Fruit fly (Drosophila melanogaster) whole organism, pupa: ENCODE results near the gene Sytbeta.

ENCODE experiments used
- CG10348 ChIP-seq: fragments of 200-800 bp; sonication (Bioruptor generic); IDR thresholded peaks from 2 replicates; pipeline ENCODE4 v1.3.6; 2022; ENCODE audit warnings: missing biosample characterization, missing genetic modification characterization
- CG14655 ChIP-seq: fragments of 200-800 bp; sonication (Bioruptor generic); optimal IDR thresholded peaks from 3 replicates; lab custom pipeline; 2017; ENCODE audit warnings: mild to moderate bottlenecking, missing biosample characterization, missing genetic modification reagents, missing genetic modification characterization
- CG15710 ChIP-seq: fragments of 200-800 bp; sonication (Bioruptor generic); optimal IDR thresholded peaks from 2 replicates; lab custom pipeline; 2018; ENCODE audit warnings: missing biosample characterization, mild to moderate bottlenecking, missing genetic modification characterization, moderate library complexity
- CG17806 ChIP-seq: fragments of 200-800 bp; sonication (Bioruptor generic); optimal IDR thresholded peaks from 2 replicates; lab custom pipeline; 2018; ENCODE audit warnings: missing biosample characterization, mild to moderate bottlenecking, missing genetic modification characterization, moderate library complexity
- CG34367 ChIP-seq: fragments of 200-800 bp; sonication (Bioruptor generic); optimal IDR thresholded peaks from 2 replicates; lab custom pipeline; 2018; ENCODE audit warnings: missing biosample characterization, mild to moderate bottlenecking, missing genetic modification characterization
- CG4496 ChIP-seq: fragments of 200-800 bp; sonication (Bioruptor generic); IDR thresholded peaks from 3 replicates; pipeline ENCODE4 v1.3.6; 2022; ENCODE audit warnings: missing biosample characterization, missing genetic modification characterization
- CG8301 ChIP-seq: fragments of 200-800 bp; sonication (Bioruptor generic); optimal IDR thresholded peaks from 2 replicates; lab custom pipeline; 2018; ENCODE audit warnings: missing biosample characterization, mild to moderate bottlenecking, missing genetic modification characterization
- CG9948 ChIP-seq: fragments of 200-800 bp; sonication (Bioruptor generic); optimal IDR thresholded peaks from 2 replicates; lab custom pipeline; 2018; ENCODE audit warnings: missing biosample characterization, mild to moderate bottlenecking, missing genetic modification characterization, moderate library complexity
- D1 ChIP-seq: fragments of 200-800 bp; sonication (Bioruptor generic); optimal IDR thresholded peaks from 2 replicates; lab custom pipeline; 2018; ENCODE audit warnings: missing biosample characterization, mild to moderate bottlenecking, missing genetic modification characterization, moderate library complexity
- Pif1A ChIP-seq: fragments of 200-800 bp; sonication (Bioruptor generic); optimal IDR thresholded peaks from 3 replicates; lab custom pipeline; 2016; ENCODE audit warnings: missing biosample characterization, missing genetic modification characterization
- Pif1B ChIP-seq: fragments of 200-800 bp; sonication (Bioruptor generic); optimal IDR thresholded peaks from 3 replicates; lab custom pipeline; 2016; ENCODE audit warnings: missing biosample characterization, missing genetic modification characterization
- Snoo ChIP-seq: fragments of 200-800 bp; sonication (Bioruptor generic); optimal IDR thresholded peaks from 3 replicates; lab custom pipeline; 2017; ENCODE audit warnings: missing biosample characterization, mild to moderate bottlenecking, missing genetic modification characterization, inconsistent platforms
- rn ChIP-seq: fragments of 200-800 bp; sonication (Bioruptor generic); IDR thresholded peaks from 2 replicates; pipeline ENCODE4 v1.3.6; 2022; ENCODE audit warnings: missing biosample characterization, missing genetic modification characterization

DNA sequence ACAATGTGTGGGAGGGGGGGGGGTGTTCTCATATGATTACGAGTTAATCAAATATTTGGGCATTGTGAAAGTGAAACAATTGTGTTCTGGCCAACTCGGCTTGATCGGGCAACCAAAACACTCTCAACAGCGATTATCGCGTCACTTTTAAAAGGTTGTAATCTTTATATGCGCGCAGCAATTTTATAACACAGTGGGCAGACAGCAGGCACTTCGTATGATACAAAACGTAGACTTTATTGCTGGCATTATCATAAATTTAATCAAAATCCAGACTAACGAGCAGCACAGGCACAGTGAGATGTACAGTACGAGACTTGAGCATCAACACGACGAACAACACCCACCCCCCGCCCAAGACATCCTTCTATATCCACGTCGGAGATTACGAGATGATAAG, 72.0 kb downstream of the Sytbeta start:
- TF ChIP-seq CG9948 (tag; lab: Kevin White, UChicago): no peak
- no peak for TF ChIP-seq rn (GFP tag; lab: Robert Waterston, UW)
- TF ChIP-seq D1 (tag; lab: Kevin White, UChicago): no peak
- no peak for TF ChIP-seq CG10348
- TF ChIP-seq Snoo (tag; lab: Kevin White, UChicago): no peak
- TF ChIP-seq CG15710: no peak
- TF ChIP-seq Pif1B (GFP tag; lab: Kevin White, UChicago): no peak
- TF ChIP-seq CG14655 (GFP tag; lab: Kevin White, UChicago): no peak
- TF ChIP-seq CG4496 (GFP tag; lab: Robert Waterston, UW): no peak
- no peak for TF ChIP-seq CG17806 (tag; lab: Kevin White, UChicago)
- no peak for TF ChIP-seq CG34367 (tag; lab: Kevin White, UChicago)
- TF ChIP-seq Pif1A: no peak
- TF ChIP-seq CG8301 (tag; lab: Kevin White, UChicago): no peak
